Worm (Caenorhabditis elegans) whole organism, young adult: Measurements from ENCODE around the gene C14F11.4.

ENCODE experiments used
- lin-40 ChIP-seq: sonication (generic microtip); optimal IDR thresholded peaks from 2 replicates; lab custom pipeline; 2016; ENCODE audit warnings: missing genetic modification characterization, mild to moderate bottlenecking, missing compliant biosample characterization, missing genotype, missing genetic modification reagents
- madf-3 ChIP-seq: fragments of 200-800 bp; sonication (Bioruptor generic); IDR thresholded peaks from 2 replicates; pipeline ENCODE4 v1.3.6; 2022; ENCODE audit warnings: missing genetic modification reagents, missing genetic modification characterization, missing compliant biosample characterization
- xnd-1 ChIP-seq: sonication (generic microtip); optimal IDR thresholded peaks from 2 replicates; lab custom pipeline; 2016; ENCODE audit warnings: missing genotype, missing genetic modification reagents, missing genetic modification characterization, missing compliant biosample characterization

- TF ChIP-seq lin-40 (tag; lab: Kevin White, UChicago) (peak; percentile 93), xnd-1 (tag; lab: Kevin White, UChicago) (no peak), madf-3 (GFP tag; lab: Robert Waterston, UW) (no peak)
Observed at ce11 chrX:6207687-6208088, 25.2 kb downstream of the C14F11.4 start, which contains the start of gene T13C5.6.
